Worm (Caenorhabditis elegans) whole organism, L1 larva: Measurements from ENCODE around the gene srd-26.
A peak's percentile ranks its signal among the peaks of the same experiment; 100 is the strongest.

ENCODE experiments used
- C16A3.4 ChIP-seq: fragments of 150-350 bp; optimal IDR thresholded peaks from 2 replicates; lab custom pipeline; 2014; ENCODE audit warnings: missing biosample characterization, missing genetic modification characterization
- F16B12.6 ChIP-seq: fragments of 150-350 bp; optimal IDR thresholded peaks from 2 replicates; lab custom pipeline; 2014; ENCODE audit warnings: missing biosample characterization, missing genetic modification characterization
- alr-1 ChIP-seq: fragments of 200-800 bp; sonication (Bioruptor generic); optimal IDR thresholded peaks from 2 replicates; lab custom pipeline; 2018; ENCODE audit warnings: borderline replicate concordance, mild to moderate bottlenecking, missing genetic modification characterization, missing compliant biosample characterization
- blmp-1 ChIP-seq: fragments of 150-350 bp; optimal IDR thresholded peaks from 2 replicates; lab custom pipeline; 2014; ENCODE audit warnings: missing biosample characterization, missing genetic modification characterization
- ceh-90 ChIP-seq: sonication (generic microtip); optimal IDR thresholded peaks from 2 replicates; lab custom pipeline; 2016; ENCODE audit warnings: missing genetic modification characterization, missing compliant biosample characterization
- dpl-1 ChIP-seq, 3 experiments: fragments of 150-350 bp in 2 of 3; sonication (generic microtip) in 1 of 3; optimal IDR thresholded peaks; 2 replicates each; lab custom pipeline; 2014 to 2017; ENCODE audit warnings: missing biosample characterization in 3 of 3, missing genetic modification characterization in 3 of 3, missing genetic modification reagents in 3 of 3
- efl-1 ChIP-seq, 4 experiments: fragments of 150-350 bp; optimal IDR thresholded peaks in 3 of 4; peaks in 1 of 4; 1 replicate in 1 of 4; 2 replicates in 3 of 4; lab custom pipeline; 2014; ENCODE audit warnings: missing biosample characterization in 2 of 4, missing genetic modification characterization in 2 of 4, missing genetic modification reagents in 2 of 4
- elt-2 ChIP-seq: sonication (generic microtip); optimal IDR thresholded peaks from 2 replicates; lab custom pipeline; 2016; ENCODE audit warnings: missing genetic modification characterization, mild to moderate bottlenecking, inconsistent platforms, missing compliant biosample characterization, missing genetic modification reagents
- fos-1 ChIP-seq: fragments of 150-350 bp; optimal IDR thresholded peaks from 2 replicates; lab custom pipeline; 2014; ENCODE audit warnings: missing biosample characterization, missing genetic modification characterization
- hpl-2 ChIP-seq: fragments of 150-350 bp; optimal IDR thresholded peaks from 2 replicates; lab custom pipeline; 2014; ENCODE audit warnings: missing biosample characterization, missing genetic modification reagents, missing genetic modification characterization
- lin-13 ChIP-seq: fragments of 150-350 bp; optimal IDR thresholded peaks from 2 replicates; lab custom pipeline; 2014; ENCODE audit warnings: missing biosample characterization, missing genetic modification reagents, missing genetic modification characterization
- lin-14 ChIP-seq: fragments of 200-800 bp; sonication (Bioruptor generic); optimal IDR thresholded peaks from 2 replicates; lab custom pipeline; 2018; ENCODE audit warnings: mild to moderate bottlenecking, missing genetic modification characterization, moderate library complexity, missing compliant biosample characterization
- lin-15B ChIP-seq: fragments of 150-350 bp; sonication (generic microtip); optimal IDR thresholded peaks from 3 replicates; lab custom pipeline; 2014; ENCODE audit warnings: missing biosample characterization, missing genetic modification characterization
- lin-35 ChIP-seq, 2 experiments: fragments of 150-350 bp; optimal IDR thresholded peaks; 2 replicates each; lab custom pipeline; 2014; ENCODE audit warnings: missing biosample characterization in 2 of 2, missing genetic modification characterization in 2 of 2, missing genetic modification reagents in 2 of 2
- lsy-2 ChIP-seq, 2 experiments: fragments of 150-350 bp; optimal IDR thresholded peaks; 2 replicates each; lab custom pipeline; 2014; ENCODE audit warnings: missing biosample characterization in 2 of 2, missing genetic modification characterization in 2 of 2
- mab-9 ChIP-seq: fragments of 200-800 bp; sonication (Bioruptor generic); IDR thresholded peaks from 2 replicates; pipeline ENCODE4 v1.3.6; 2022; ENCODE audit warnings: missing genetic modification reagents, missing genetic modification characterization, missing compliant biosample characterization
- nhr-19 ChIP-seq: fragments of 200-800 bp; sonication (Bioruptor generic); conservative IDR thresholded peaks from 2 replicates; pipeline ENCODE4 v1.3.6; 2022; ENCODE audit warnings: missing genetic modification characterization, missing compliant biosample characterization
- nhr-71 ChIP-seq: sonication (generic microtip); optimal IDR thresholded peaks from 2 replicates; lab custom pipeline; 2016; ENCODE audit warnings: mild to moderate bottlenecking, missing genetic modification characterization, moderate library complexity, missing compliant biosample characterization
- nhr-85 ChIP-seq: sonication (generic microtip); peaks from one replicate; lab custom pipeline; 2016; ENCODE audit warnings: missing genetic modification characterization, inconsistent platforms, missing compliant biosample characterization
- pag-3 ChIP-seq: sonication (generic microtip); optimal IDR thresholded peaks from 2 replicates; lab custom pipeline; 2017; ENCODE audit warnings: missing genetic modification characterization, mild to moderate bottlenecking, missing compliant biosample characterization, antibody characterized with exemption, borderline replicate concordance; ENCODE audit not compliant: insufficient read depth
- pax-3 ChIP-seq: fragments of 200-800 bp; sonication (Bioruptor generic); optimal IDR thresholded peaks from 2 replicates; lab custom pipeline; 2018; ENCODE audit warnings: mild to moderate bottlenecking, missing genetic modification characterization, moderate library complexity, missing compliant biosample characterization
- pqm-1 ChIP-seq: sonication (generic microtip); optimal IDR thresholded peaks from 3 replicates; lab custom pipeline; 2017; ENCODE audit warnings: missing biosample characterization, missing genetic modification characterization
- rnt-1 ChIP-seq: sonication (generic microtip); optimal IDR thresholded peaks from 2 replicates; lab custom pipeline; 2016; ENCODE audit warnings: mild to moderate bottlenecking, missing genetic modification characterization, moderate library complexity, missing compliant biosample characterization
- snu-23 ChIP-seq: sonication (generic microtip); optimal IDR thresholded peaks from 2 replicates; lab custom pipeline; 2016; ENCODE audit warnings: missing genetic modification characterization, missing compliant biosample characterization
- tbx-2 ChIP-seq: sonication (generic microtip); optimal IDR thresholded peaks from 2 replicates; lab custom pipeline; 2016; ENCODE audit warnings: missing genetic modification characterization, missing compliant biosample characterization
- tlp-1 ChIP-seq: fragments of 150-350 bp; optimal IDR thresholded peaks from 2 replicates; lab custom pipeline; 2014; ENCODE audit warnings: missing biosample characterization, missing genetic modification characterization
- unc-30 ChIP-seq: sonication (generic microtip); optimal IDR thresholded peaks from 2 replicates; lab custom pipeline; 2017; ENCODE audit warnings: missing biosample characterization, missing genetic modification characterization
- unc-62 ChIP-seq: fragments of 150-350 bp; optimal IDR thresholded peaks from 2 replicates; lab custom pipeline; 2014; ENCODE audit warnings: missing biosample characterization, missing genetic modification reagents, missing genetic modification characterization
- zip-4 ChIP-seq: fragments of 200-800 bp; sonication (Bioruptor generic); optimal IDR thresholded peaks from 2 replicates; lab custom pipeline; 2018; ENCODE audit warnings: mild to moderate bottlenecking, missing genetic modification characterization, moderate library complexity, missing compliant biosample characterization
- ztf-4 ChIP-seq: fragments of 150-350 bp; optimal IDR thresholded peaks from 2 replicates; lab custom pipeline; 2014; ENCODE audit warnings: missing biosample characterization, missing genetic modification characterization

The srd-26 gene

ce11 chrV:14133002-14133763 is 29.6 kb downstream of the srd-26 start:
- no peak for TF ChIP-seq tbx-2 (tag; lab: Kevin White, UChicago)
- peak; percentile 8 to 45 for TF ChIP-seq efl-1 (optimal IDR thresholded peaks at IDR 0.05; lab: Kevin White, UChicago)
- peak; percentile 66 to 93 for TF ChIP-seq efl-1 (GFP tag; optimal IDR thresholded peaks at IDR 0.05 in 1 of 2; lab: Kevin White, UChicago)
- no peak for TF ChIP-seq alr-1
- peak; percentile 70 for TF ChIP-seq ceh-90 (tag; lab: Kevin White, UChicago)
- no peak for TF ChIP-seq pqm-1
- no peak for TF ChIP-seq pax-3
- TF ChIP-seq rnt-1 (tag; lab: Kevin White, UChicago), result peak; percentile 52
- peak in 2 of 3 experiments; percentile 23 to 44 for TF ChIP-seq dpl-1 (GFP tag; optimal IDR thresholded peaks at IDR 0.05; lab: Kevin White, UChicago)
- TF ChIP-seq lsy-2 (tag; optimal IDR thresholded peaks at IDR 0.05; lab: Kevin White, UChicago), result peak in 1 of 2 experiments; percentile 9
- TF ChIP-seq lin-14 (GFP tag; lab: Kevin White, UChicago), result peak; percentile 10
- TF ChIP-seq lin-35 (GFP tag; optimal IDR thresholded peaks at IDR 0.05; lab: Kevin White, UChicago), result peak; percentile 12 to 51
- peak; percentile 39 for TF ChIP-seq elt-2 (tag; lab: Kevin White, UChicago)
- TF ChIP-seq C16A3.4 (tag; lab: Kevin White, UChicago), result no peak
- peak; percentile 67 for TF ChIP-seq nhr-85 (tag; lab: Kevin White, UChicago)
- peak; percentile 2 for TF ChIP-seq fos-1
- TF ChIP-seq nhr-71 (tag; lab: Kevin White, UChicago), result peak; percentile 6

- TF ChIP-seq pag-3 (no peak), lin-14 (GFP tag; lab: Kevin White, UChicago) (peak; percentile 44), F16B12.6 (tag; lab: Kevin White, UChicago) (no peak), snu-23 (no peak), mab-9 (no peak), tbx-2 (tag; lab: Kevin White, UChicago) (no peak), unc-62 (GFP tag; lab: Kevin White, UChicago) (no peak)
Observed at ce11 chrV:14130226-14130625, 32.6 kb downstream of the srd-26 start.

- TF ChIP-seq lin-14 (GFP tag; lab: Kevin White, UChicago) (peak; percentile 9), dpl-1 (GFP tag; optimal IDR thresholded peaks at IDR 0.05; lab: Kevin White, UChicago) (no peak), pax-3 (peak; percentile 41), tbx-2 (tag; lab: Kevin White, UChicago) (no peak), blmp-1 (no peak), efl-1 (optimal IDR thresholded peaks at IDR 0.05; lab: Kevin White, UChicago) (no peak), efl-1 (GFP tag; optimal IDR thresholded peaks at IDR 0.05 in 1 of 2; lab: Kevin White, UChicago) (peak in 1 of 2 experiments; percentile 88)
Observed at ce11 chrV:14128858-14129257, 34.0 kb downstream of the srd-26 start.

- peak in 1 of 2 experiments; percentile 7 for TF ChIP-seq lin-35 (GFP tag; optimal IDR thresholded peaks at IDR 0.05; lab: Kevin White, UChicago)
- TF ChIP-seq unc-30 (tag; lab: Kevin White, UChicago), result no peak
- TF ChIP-seq ztf-4 (tag; lab: Kevin White, UChicago), result no peak
- TF ChIP-seq lin-14 (GFP tag; lab: Kevin White, UChicago), result peak; percentile 37
- TF ChIP-seq lin-13 (GFP tag; lab: Kevin White, UChicago), result no peak
- no peak for TF ChIP-seq zip-4 (GFP tag; lab: Kevin White, UChicago)
- no peak for TF ChIP-seq nhr-19 (GFP tag; lab: Robert Waterston, UW)
- TF ChIP-seq efl-1 (optimal IDR thresholded peaks at IDR 0.05; lab: Kevin White, UChicago), result no peak
- peak in 1 of 2 experiments; percentile 83 for TF ChIP-seq efl-1 (GFP tag; optimal IDR thresholded peaks at IDR 0.05 in 1 of 2; lab: Kevin White, UChicago)
- TF ChIP-seq hpl-2 (GFP tag; lab: Kevin White, UChicago), result no peak
- TF ChIP-seq tlp-1 (tag; lab: Kevin White, UChicago), result no peak
- no peak for TF ChIP-seq lin-15B
Observed at ce11 chrV:14127834-14128233, 35.0 kb downstream of the srd-26 start.
